Worm (Caenorhabditis elegans) whole organism, L1 larva: ENCODE results near the gene F55C12.2.

Source experiments
- aha-1 ChIP-seq: fragments of 150-350 bp; optimal IDR thresholded peaks from 2 replicates; lab custom pipeline; 2014; ENCODE audit warnings: missing biosample characterization, missing genetic modification characterization
- efl-1 ChIP-seq, 4 experiments: fragments of 150-350 bp; optimal IDR thresholded peaks in 3 of 4; peaks in 1 of 4; 1 replicate in 1 of 4; 2 replicates in 3 of 4; lab custom pipeline; 2014; ENCODE audit warnings: missing biosample characterization in 2 of 4, missing genetic modification characterization in 2 of 4, missing genetic modification reagents in 2 of 4
- egl-27 ChIP-seq, 2 experiments: fragments of 150-350 bp in 1 of 2; sonication (generic microtip); optimal IDR thresholded peaks; 3 replicates each; lab custom pipeline; 2017 to 2018; ENCODE audit warnings: missing biosample characterization in 2 of 2, missing genetic modification characterization in 2 of 2, missing genetic modification reagents in 2 of 2
- elt-3 ChIP-seq, 6 experiments: fragments of 150-350 bp in 1 of 6; sonication (generic microtip); optimal IDR thresholded peaks; 2 replicates each; lab custom pipeline; 2017 to 2018; ENCODE audit warnings: missing biosample characterization in 6 of 6, missing genetic modification characterization in 6 of 6, inconsistent platforms in 1 of 6
- fos-1 ChIP-seq: fragments of 150-350 bp; optimal IDR thresholded peaks from 2 replicates; lab custom pipeline; 2014; ENCODE audit warnings: missing biosample characterization, missing genetic modification characterization
- mab-9 ChIP-seq: fragments of 200-800 bp; sonication (Bioruptor generic); IDR thresholded peaks from 2 replicates; pipeline ENCODE4 v1.3.6; 2022; ENCODE audit warnings: missing genetic modification reagents, missing genetic modification characterization, missing compliant biosample characterization
- mep-1 ChIP-seq: fragments of 150-350 bp; optimal IDR thresholded peaks from 2 replicates; lab custom pipeline; 2014; ENCODE audit warnings: missing biosample characterization, missing genetic modification characterization
- nhr-11 ChIP-seq: fragments of 150-350 bp; optimal IDR thresholded peaks from 2 replicates; lab custom pipeline; 2014; ENCODE audit warnings: missing biosample characterization, missing genetic modification characterization
- nhr-237 ChIP-seq: fragments of 150-350 bp; optimal IDR thresholded peaks from 2 replicates; lab custom pipeline; 2014; ENCODE audit warnings: missing biosample characterization, missing genetic modification characterization
- nhr-84 ChIP-seq: sonication (generic microtip); optimal IDR thresholded peaks from 2 replicates; lab custom pipeline; 2017; ENCODE audit warnings: missing biosample characterization, missing genetic modification characterization
- skn-1 ChIP-seq: fragments of 150-350 bp; optimal IDR thresholded peaks from 2 replicates; lab custom pipeline; 2014; ENCODE audit warnings: missing biosample characterization, missing genetic modification characterization
- tbx-2 ChIP-seq: sonication (generic microtip); optimal IDR thresholded peaks from 2 replicates; lab custom pipeline; 2016; ENCODE audit warnings: missing genetic modification characterization, missing compliant biosample characterization
- unc-86 ChIP-seq: sonication (generic microtip); optimal IDR thresholded peaks from 2 replicates; lab custom pipeline; 2016; ENCODE audit warnings: missing genetic modification characterization, missing compliant biosample characterization
- zag-1 ChIP-seq: fragments of 150-350 bp; optimal IDR thresholded peaks from 2 replicates; lab custom pipeline; 2014; ENCODE audit warnings: missing biosample characterization, missing genetic modification characterization

DNA sequence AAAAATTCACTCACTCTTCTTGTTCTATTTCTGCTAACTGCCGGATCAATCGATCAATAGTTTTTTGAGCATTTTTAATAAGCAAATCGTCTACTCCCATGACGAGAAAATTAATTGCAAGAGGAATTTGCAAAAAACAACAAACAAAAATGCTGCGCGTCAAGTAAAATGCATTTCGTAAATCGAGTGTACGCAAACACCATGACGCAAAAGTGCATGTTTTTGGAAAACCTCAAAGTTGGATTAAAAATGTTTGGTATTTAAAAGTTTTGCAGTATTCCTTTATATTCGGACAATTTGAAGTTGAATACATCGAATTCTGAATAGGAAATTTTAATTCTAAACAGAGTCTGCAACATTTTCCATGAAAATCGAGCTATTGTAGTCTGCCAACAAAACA lies 37.4 kb upstream of the F55C12.2 start, which contains the start of gene ZK1248.19:
- TF ChIP-seq nhr-237 (no peak), unc-86 (tag; lab: Kevin White, UChicago) (no peak), fos-1 (tag; lab: Kevin White, UChicago) (no peak), nhr-11 (tag; lab: Kevin White, UChicago) (no peak), nhr-84 (tag; lab: Kevin White, UChicago) (no peak), tbx-2 (tag; lab: Kevin White, UChicago) (no peak), elt-3 (tag; optimal IDR thresholded peaks at IDR 0.05; lab: Kevin White, UChicago) (peak in 1 of 6 experiments; percentile 4), aha-1 (tag; lab: Kevin White, UChicago) (no peak), mep-1 (tag; lab: Kevin White, UChicago) (peak; percentile 16), zag-1 (tag; lab: Kevin White, UChicago) (no peak), mab-9 (no peak), skn-1 (tag; lab: Kevin White, UChicago) (no peak), efl-1 (optimal IDR thresholded peaks at IDR 0.05; lab: Kevin White, UChicago) (peak; percentile 53 to 54), efl-1 (GFP tag; optimal IDR thresholded peaks at IDR 0.05 in 1 of 2; lab: Kevin White, UChicago) (peak; percentile 32 to 95), egl-27 (tag; optimal IDR thresholded peaks at IDR 0.05; lab: Kevin White, UChicago) (no peak)
